Worm (Caenorhabditis elegans) whole organism, early embryonic: ENCODE data around the gene gfi-3.

ENCODE experiments used
- aly-1 ChIP-seq: sonication (generic microtip); optimal IDR thresholded peaks from 2 replicates; lab custom pipeline; 2016; ENCODE audit warnings: missing genetic modification characterization, missing compliant biosample characterization
- ama-1 ChIP-seq: fragments of 150-350 bp; optimal IDR thresholded peaks from 2 replicates; lab custom pipeline; 2014
- ets-7 ChIP-seq: sonication (generic microtip); optimal IDR thresholded peaks from 2 replicates; lab custom pipeline; 2016; ENCODE audit warnings: missing genotype, missing genetic modification characterization, missing compliant biosample characterization
- flt-1 ChIP-seq: fragments of 200-800 bp; sonication (Bioruptor generic); IDR thresholded peaks from 2 replicates; pipeline ENCODE4 v1.3.6; 2022; ENCODE audit warnings: missing genetic modification characterization, missing compliant biosample characterization
- hnd-1 ChIP-seq: sonication (generic microtip); optimal IDR thresholded peaks from 2 replicates; lab custom pipeline; 2016; ENCODE audit warnings: missing genetic modification characterization, missing compliant biosample characterization
- sea-1 ChIP-seq: fragments of 200-800 bp; sonication (Bioruptor generic); conservative IDR thresholded peaks from 2 replicates; pipeline ENCODE4 v1.3.6; 2022; ENCODE audit warnings: missing genetic modification characterization, missing compliant biosample characterization
- tbx-11 ChIP-seq: fragments of 200-800 bp; sonication (Bioruptor generic); IDR thresholded peaks from 2 replicates; pipeline ENCODE4 v1.3.6; 2022; ENCODE audit warnings: missing genetic modification characterization, missing compliant biosample characterization
- tra-4 ChIP-seq: sonication (generic microtip); optimal IDR thresholded peaks from 2 replicates; lab custom pipeline; 2017; ENCODE audit warnings: missing genetic modification characterization, missing compliant biosample characterization

DNA sequence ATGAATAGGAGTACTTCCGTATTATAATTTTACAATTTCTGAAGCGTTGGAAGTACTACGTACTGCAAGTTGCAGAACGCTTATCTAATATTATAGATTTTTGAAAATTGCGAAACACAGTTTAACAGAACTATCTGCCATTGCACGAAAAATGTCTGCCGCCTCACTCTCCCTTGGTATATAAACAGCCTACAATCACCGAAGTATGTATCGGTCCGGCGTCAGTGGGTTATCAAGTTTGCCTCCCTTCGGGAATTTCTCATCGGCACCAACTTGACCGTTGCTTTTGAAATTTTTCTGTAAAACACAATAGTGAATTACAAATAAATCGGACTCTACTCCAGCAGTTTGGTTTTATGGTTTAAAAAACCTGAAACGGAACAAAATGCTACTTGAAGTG is 3.0 kb upstream of the gfi-3 start:
- TF ChIP-seq hnd-1 (tag; lab: Kevin White, UChicago) = no peak
- no peak for TF ChIP-seq tra-4 (tag; lab: Kevin White, UChicago)
- no peak for TF ChIP-seq ets-7 (tag; lab: Kevin White, UChicago)
- no peak for TF ChIP-seq ama-1
- TF ChIP-seq sea-1 (GFP tag; lab: Robert Waterston, UW) = no peak
- TF ChIP-seq flt-1 (GFP tag; lab: Robert Waterston, UW) = no peak
- no peak for TF ChIP-seq tbx-11
- TF ChIP-seq aly-1 (tag; lab: Kevin White, UChicago) = no peak
